Worm (Caenorhabditis elegans) whole organism, L4 larva: Measurements from ENCODE around the gene cutl-2.
A peak's percentile ranks its signal among the peaks of the same experiment; 100 is the strongest.

Experiments used
- dpl-1 ChIP-seq: fragments of 150-350 bp; optimal IDR thresholded peaks from 2 replicates; lab custom pipeline; 2014; ENCODE audit warnings: missing biosample characterization, missing genetic modification reagents, missing genetic modification characterization
- nhr-28 ChIP-seq: fragments of 150-350 bp; optimal IDR thresholded peaks from 2 replicates; lab custom pipeline; 2014; ENCODE audit warnings: missing biosample characterization, missing genetic modification characterization
- pqm-1 ChIP-seq: sonication (generic microtip); optimal IDR thresholded peaks from 2 replicates; lab custom pipeline; 2017; ENCODE audit warnings: missing biosample characterization, missing genetic modification characterization
- ztf-11 ChIP-seq: fragments of 150-350 bp; optimal IDR thresholded peaks from 2 replicates; lab custom pipeline; 2014; ENCODE audit warnings: missing biosample characterization, missing genetic modification characterization

DNA sequence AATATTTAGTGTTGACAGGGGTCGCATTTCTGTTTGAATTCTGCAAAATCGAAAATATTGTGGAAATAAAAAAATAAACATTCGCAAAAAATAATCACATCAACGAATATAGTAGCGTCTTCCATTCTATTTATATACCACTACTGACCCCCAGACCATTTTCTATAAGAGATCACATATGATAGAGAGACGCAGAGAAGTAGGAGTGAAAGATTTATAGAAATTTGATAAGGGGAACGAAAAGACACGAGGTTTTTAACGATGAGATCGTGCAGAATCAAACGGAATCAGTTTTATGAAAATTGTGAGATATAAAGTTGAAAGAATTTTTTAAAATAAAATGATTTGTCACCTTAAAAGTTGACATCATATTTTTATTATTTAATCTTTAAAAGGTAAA lies 27.8 kb upstream of the cutl-2 start:
- TF ChIP-seq nhr-28: peak; percentile 26
- no peak for TF ChIP-seq dpl-1
- no peak for TF ChIP-seq pqm-1 (tag; lab: Kevin White, UChicago)
- no peak for TF ChIP-seq ztf-11 (tag; lab: Kevin White, UChicago)
